Worm (Caenorhabditis elegans) whole organism, L1 larva: ENCODE measurements around the gene ttr-43.

Experiments used
- aha-1 ChIP-seq: fragments of 150-350 bp; optimal IDR thresholded peaks from 2 replicates; lab custom pipeline; 2014; ENCODE audit warnings: missing biosample characterization, missing genetic modification characterization
- mab-9 ChIP-seq: fragments of 200-800 bp; sonication (Bioruptor generic); IDR thresholded peaks from 2 replicates; pipeline ENCODE4 v1.3.6; 2022; ENCODE audit warnings: missing genetic modification reagents, missing genetic modification characterization, missing compliant biosample characterization
- mdl-1 ChIP-seq, 2 experiments: fragments of 150-350 bp; optimal IDR thresholded peaks; 2 replicates each; lab custom pipeline; 2014 to 2017; ENCODE audit warnings: missing biosample characterization in 2 of 2, missing genetic modification characterization in 2 of 2, inconsistent platforms in 1 of 2
- nhr-12 ChIP-seq: sonication (generic microtip); optimal IDR thresholded peaks from 2 replicates; lab custom pipeline; 2017; ENCODE audit warnings: missing biosample characterization, missing genetic modification characterization

ce11 chrV:12624371-12624770 is 33.9 kb upstream of the ttr-43 start, which contains the start of gene F56H9.9:
- TF ChIP-seq nhr-12 (tag; lab: Kevin White, UChicago) (no peak), mdl-1 (tag; optimal IDR thresholded peaks at IDR 0.05; lab: Kevin White, UChicago) (no peak), mab-9 (no peak), aha-1 (tag; lab: Kevin White, UChicago) (no peak)
